Worm (Caenorhabditis elegans) whole organism, mixed stage, embryonic: ENCODE measurements around the gene aaim-1.

Experiments
- M03D4.4 ChIP-seq: sonication (generic microtip); optimal IDR thresholded peaks from 2 replicates; lab custom pipeline; 2017; ENCODE audit warnings: mild to moderate bottlenecking, missing genetic modification characterization, missing compliant biosample characterization
- bed-3 ChIP-seq: fragments of 200-800 bp; sonication (Bioruptor generic); optimal IDR thresholded peaks from 3 replicates; lab custom pipeline; 2018; ENCODE audit warnings: mild to moderate bottlenecking, missing genetic modification characterization, moderate library complexity, missing compliant biosample characterization
- blmp-1 ChIP-seq: fragments of 150-350 bp; optimal IDR thresholded peaks from 2 replicates; lab custom pipeline; 2014; ENCODE audit warnings: missing biosample characterization, missing genetic modification characterization
- ceh-39 ChIP-seq: fragments of 150-350 bp; optimal IDR thresholded peaks from 2 replicates; lab custom pipeline; 2014; ENCODE audit warnings: missing biosample characterization, missing genetic modification characterization
- ceh-43 ChIP-seq: fragments of 200-800 bp; sonication (Bioruptor generic); optimal IDR thresholded peaks from 2 replicates; lab custom pipeline; 2018; ENCODE audit warnings: mild to moderate bottlenecking, missing genetic modification characterization, moderate library complexity, missing compliant biosample characterization
- ceh-83 ChIP-seq: fragments of 200-800 bp; sonication (Bioruptor generic); optimal IDR thresholded peaks from 2 replicates; lab custom pipeline; 2018; ENCODE audit warnings: mild to moderate bottlenecking, missing genetic modification characterization, missing compliant biosample characterization
- ces-1 ChIP-seq: fragments of 150-350 bp; optimal IDR thresholded peaks from 2 replicates; lab custom pipeline; 2014; ENCODE audit warnings: missing biosample characterization, missing genetic modification reagents, missing genetic modification characterization
- cnd-1 ChIP-seq: fragments of 200-800 bp; sonication (Bioruptor generic); optimal IDR thresholded peaks from 2 replicates; lab custom pipeline; 2018; ENCODE audit warnings: mild to moderate bottlenecking, missing genetic modification characterization, missing compliant biosample characterization
- drap-1 ChIP-seq: fragments of 200-800 bp; sonication (Bioruptor generic); optimal IDR thresholded peaks from 3 replicates; lab custom pipeline; 2018; ENCODE audit warnings: mild to moderate bottlenecking, missing genetic modification characterization, missing compliant biosample characterization
- elt-1 ChIP-seq: sonication (generic microtip); optimal IDR thresholded peaks from 2 replicates; lab custom pipeline; 2017; ENCODE audit warnings: missing genetic modification characterization, mild to moderate bottlenecking, missing compliant biosample characterization, antibody characterized with exemption, moderate library complexity, borderline replicate concordance; ENCODE audit not compliant: insufficient read depth
- elt-3 ChIP-seq: fragments of 150-350 bp; optimal IDR thresholded peaks from 2 replicates; lab custom pipeline; 2014; ENCODE audit warnings: missing biosample characterization, missing genetic modification characterization
- flh-1 ChIP-seq: fragments of 200-800 bp; sonication (Bioruptor generic); optimal IDR thresholded peaks from 2 replicates; lab custom pipeline; 2018; ENCODE audit warnings: mild to moderate bottlenecking, missing genetic modification characterization, moderate library complexity, missing compliant biosample characterization
- ham-2 ChIP-seq: fragments of 200-800 bp; sonication (Bioruptor generic); optimal IDR thresholded peaks from 2 replicates; lab custom pipeline; 2018; ENCODE audit warnings: mild to moderate bottlenecking, missing genetic modification characterization, missing compliant biosample characterization
- hlh-1 ChIP-seq: fragments of 150-350 bp; optimal IDR thresholded peaks from 2 replicates; lab custom pipeline; 2014; ENCODE audit warnings: missing biosample characterization, missing genetic modification reagents, missing genetic modification characterization
- lin-13 ChIP-seq: fragments of 150-350 bp; optimal IDR thresholded peaks from 2 replicates; lab custom pipeline; 2014; ENCODE audit warnings: missing biosample characterization, missing genetic modification characterization
- lin-32 ChIP-seq: fragments of 200-800 bp; sonication (Bioruptor generic); optimal IDR thresholded peaks from 2 replicates; lab custom pipeline; 2018; ENCODE audit warnings: mild to moderate bottlenecking, missing genetic modification characterization, missing compliant biosample characterization
- lsy-2 ChIP-seq: fragments of 150-350 bp; optimal IDR thresholded peaks from 2 replicates; lab custom pipeline; 2014; ENCODE audit warnings: missing biosample characterization, missing genetic modification characterization
- mab-5 ChIP-seq: fragments of 150-350 bp; optimal IDR thresholded peaks from 2 replicates; lab custom pipeline; 2014; ENCODE audit warnings: missing biosample characterization, missing genetic modification characterization
- mep-1 ChIP-seq: fragments of 150-350 bp; optimal IDR thresholded peaks from 2 replicates; lab custom pipeline; 2017; ENCODE audit warnings: missing biosample characterization, missing genetic modification reagents, missing genetic modification characterization, inconsistent platforms
- mls-2 ChIP-seq: sonication (generic microtip); optimal IDR thresholded peaks from 2 replicates; lab custom pipeline; 2016; ENCODE audit warnings: mild to moderate bottlenecking, missing genetic modification characterization, moderate library complexity, missing compliant biosample characterization
- nhr-12 ChIP-seq: fragments of 150-350 bp; optimal IDR thresholded peaks from 2 replicates; lab custom pipeline; 2014; ENCODE audit warnings: missing biosample characterization, missing genetic modification characterization
- nhr-2 ChIP-seq: fragments of 150-350 bp; optimal IDR thresholded peaks from 2 replicates; lab custom pipeline; 2014; ENCODE audit warnings: missing biosample characterization, missing genetic modification characterization
- nhr-237 ChIP-seq: fragments of 150-350 bp; optimal IDR thresholded peaks from 2 replicates; lab custom pipeline; 2014; ENCODE audit warnings: missing biosample characterization, missing genetic modification characterization
- nhr-28 ChIP-seq: fragments of 150-350 bp; optimal IDR thresholded peaks from 2 replicates; lab custom pipeline; 2014; ENCODE audit warnings: missing biosample characterization, missing genetic modification characterization
- nhr-76 ChIP-seq: sonication (generic microtip); optimal IDR thresholded peaks from 2 replicates; lab custom pipeline; 2017; ENCODE audit warnings: missing biosample characterization, missing genetic modification characterization
- pha-4 ChIP-seq: fragments of 150-350 bp; optimal IDR thresholded peaks from 2 replicates; lab custom pipeline; 2018; ENCODE audit warnings: missing biosample characterization, missing genetic modification reagents, missing genetic modification characterization
- sem-2 ChIP-seq: fragments of 200-800 bp; sonication (Bioruptor generic); optimal IDR thresholded peaks from 2 replicates; lab custom pipeline; 2018; ENCODE audit warnings: mild to moderate bottlenecking, missing genetic modification characterization, missing compliant biosample characterization
- snpc-4 ChIP-seq: fragments of 150-350 bp; optimal IDR thresholded peaks from 2 replicates; lab custom pipeline; 2014; ENCODE audit warnings: missing biosample characterization, missing genetic modification characterization
- sptf-1 ChIP-seq: sonication (generic microtip); optimal IDR thresholded peaks from 2 replicates; lab custom pipeline; 2017; ENCODE audit warnings: mild to moderate bottlenecking, missing genetic modification characterization, moderate library complexity, missing compliant biosample characterization
- tbx-8 ChIP-seq: fragments of 200-800 bp; sonication (Bioruptor generic); optimal IDR thresholded peaks from 2 replicates; lab custom pipeline; 2018; ENCODE audit warnings: mild to moderate bottlenecking, missing genetic modification characterization, moderate library complexity, missing compliant biosample characterization
- unc-120 ChIP-seq: sonication (generic microtip); optimal IDR thresholded peaks from 2 replicates; lab custom pipeline; 2017; ENCODE audit warnings: missing genetic modification characterization, missing compliant biosample characterization; ENCODE audit not compliant: poor library complexity, severe bottlenecking
- unc-39 ChIP-seq: fragments of 150-350 bp; optimal IDR thresholded peaks from 2 replicates; lab custom pipeline; 2014; ENCODE audit warnings: missing biosample characterization, missing genetic modification characterization
- unc-62 ChIP-seq: fragments of 150-350 bp; optimal IDR thresholded peaks from 2 replicates; lab custom pipeline; 2014; ENCODE audit warnings: missing biosample characterization, missing genetic modification reagents, missing genetic modification characterization
- zip-8 ChIP-seq: fragments of 150-350 bp; optimal IDR thresholded peaks from 2 replicates; lab custom pipeline; 2014; ENCODE audit warnings: missing biosample characterization, missing genetic modification characterization
- ztf-11 ChIP-seq: fragments of 150-350 bp; optimal IDR thresholded peaks from 2 replicates; lab custom pipeline; 2014; ENCODE audit warnings: missing biosample characterization, missing genetic modification characterization

aaim-1 gene

DNA sequence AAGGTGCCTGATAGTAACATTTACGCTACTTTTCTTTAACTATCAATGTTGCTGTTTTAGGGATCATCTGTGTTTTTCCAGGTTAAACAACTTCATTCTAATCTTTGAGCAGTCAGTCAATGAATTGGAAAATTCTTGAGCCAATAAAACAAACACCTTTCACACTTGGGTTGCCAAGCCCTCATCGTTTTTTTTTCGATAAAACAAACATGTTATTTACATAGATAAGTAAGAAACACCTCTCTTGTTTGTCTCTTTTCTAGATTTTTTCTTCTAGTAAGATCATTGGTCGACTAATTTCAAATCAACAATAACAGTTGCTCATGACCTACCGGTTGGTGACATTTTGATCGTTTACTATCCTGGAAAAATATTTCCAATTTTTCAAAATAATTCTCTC lies 39.7 kb upstream of the aaim-1 start:
- no peak for TF ChIP-seq unc-39 (tag; lab: Kevin White, UChicago)
- no peak for TF ChIP-seq ces-1 (GFP tag; lab: Kevin White, UChicago)
- no peak for TF ChIP-seq mab-5 (tag; lab: Kevin White, UChicago)
- no peak for TF ChIP-seq M03D4.4 (tag; lab: Kevin White, UChicago)
- TF ChIP-seq nhr-76: no peak
- TF ChIP-seq sem-2 (GFP tag; lab: Kevin White, UChicago): no peak
- TF ChIP-seq blmp-1: no peak
- TF ChIP-seq nhr-12 (tag; lab: Kevin White, UChicago): no peak
- no peak for TF ChIP-seq ceh-39 (tag; lab: Kevin White, UChicago)
- no peak for TF ChIP-seq ceh-43 (GFP tag; lab: Kevin White, UChicago)
- TF ChIP-seq nhr-237: no peak
- no peak for TF ChIP-seq hlh-1 (tag; lab: Kevin White, UChicago)
- TF ChIP-seq ham-2 (GFP tag; lab: Kevin White, UChicago): no peak
- no peak for TF ChIP-seq mep-1 (tag; lab: Kevin White, UChicago)
- TF ChIP-seq lin-32 (GFP tag; lab: Kevin White, UChicago): no peak
- no peak for TF ChIP-seq nhr-2 (tag; lab: Kevin White, UChicago)
- TF ChIP-seq bed-3 (GFP tag; lab: Kevin White, UChicago): no peak
- TF ChIP-seq nhr-28 (tag; lab: Kevin White, UChicago): no peak
- TF ChIP-seq tbx-8 (GFP tag; lab: Kevin White, UChicago): no peak
- TF ChIP-seq elt-3 (tag; lab: Kevin White, UChicago): no peak

DNA sequence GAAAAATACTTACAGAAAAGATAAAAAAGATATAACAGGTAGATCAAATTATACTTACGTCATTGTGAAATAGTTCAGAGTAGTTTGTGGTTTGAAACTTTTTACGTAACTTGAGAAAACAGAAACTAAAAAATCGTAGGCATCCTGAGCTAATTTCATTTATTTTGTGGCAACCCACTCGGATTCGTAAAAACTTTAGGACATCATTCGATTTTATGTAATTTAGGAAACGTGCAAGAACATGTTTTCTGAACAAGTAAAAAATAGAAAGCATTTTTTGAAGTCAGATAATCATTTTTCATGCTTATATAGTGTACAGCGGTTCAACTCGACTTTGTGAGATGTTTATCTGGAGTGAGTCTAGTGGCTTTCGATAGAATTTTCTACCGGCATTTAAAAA lies 36.5 kb upstream of the aaim-1 start, which contains the start of gene hic-1:
Gene hic-1, minus strand, starts transcription at position 101 of the 400 bp plus-strand sequence.
- TF ChIP-seq zip-8 (tag; lab: Kevin White, UChicago) (no peak), unc-62 (no peak), ceh-83 (no peak), pha-4 (no peak), ceh-39 (tag; lab: Kevin White, UChicago) (no peak), mab-5 (tag; lab: Kevin White, UChicago) (no peak), unc-39 (tag; lab: Kevin White, UChicago) (no peak), snpc-4 (tag; lab: Kevin White, UChicago) (no peak), ceh-43 (GFP tag; lab: Kevin White, UChicago) (no peak), nhr-12 (tag; lab: Kevin White, UChicago) (no peak), elt-3 (tag; lab: Kevin White, UChicago) (no peak), blmp-1 (no peak), sem-2 (GFP tag; lab: Kevin White, UChicago) (no peak), ces-1 (GFP tag; lab: Kevin White, UChicago) (no peak), tbx-8 (GFP tag; lab: Kevin White, UChicago) (no peak)

DNA sequence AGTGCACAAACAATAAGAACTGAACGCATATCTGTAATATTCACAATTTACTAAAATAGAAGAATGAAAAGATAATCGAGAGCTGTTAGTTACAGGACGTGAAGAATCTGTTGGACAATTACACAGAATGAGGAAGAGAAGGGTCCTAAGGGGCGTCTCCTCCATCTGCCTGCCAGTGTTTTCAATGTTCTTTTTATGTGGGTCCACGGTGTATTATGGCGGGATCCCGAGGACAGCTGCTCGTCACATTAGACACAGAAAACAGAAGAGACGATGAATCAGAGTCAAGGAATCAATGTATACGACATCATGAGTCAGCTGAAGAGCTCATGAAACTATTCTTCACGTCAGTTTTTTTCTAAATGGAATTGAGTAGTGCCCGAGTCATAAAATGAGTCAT lies 34.9 kb upstream of the aaim-1 start, which contains the start of gene ttr-6:
Gene ttr-6, minus strand, starts transcription at position 33 of the 400 bp plus-strand sequence.
- no peak for TF ChIP-seq elt-3 (tag; lab: Kevin White, UChicago)
- TF ChIP-seq unc-120: peak; percentile 68
- no peak for TF ChIP-seq elt-1 (tag; lab: Kevin White, UChicago)
- no peak for TF ChIP-seq lin-13 (tag; lab: Kevin White, UChicago)
- TF ChIP-seq sem-2 (GFP tag; lab: Kevin White, UChicago): no peak
- peak; percentile 56 for TF ChIP-seq unc-62
- no peak for TF ChIP-seq snpc-4 (tag; lab: Kevin White, UChicago)
- peak; percentile 97 for TF ChIP-seq hlh-1 (tag; lab: Kevin White, UChicago)
- TF ChIP-seq ztf-11: no peak
- TF ChIP-seq zip-8 (tag; lab: Kevin White, UChicago): no peak
- no peak for TF ChIP-seq tbx-8 (GFP tag; lab: Kevin White, UChicago)

DNA sequence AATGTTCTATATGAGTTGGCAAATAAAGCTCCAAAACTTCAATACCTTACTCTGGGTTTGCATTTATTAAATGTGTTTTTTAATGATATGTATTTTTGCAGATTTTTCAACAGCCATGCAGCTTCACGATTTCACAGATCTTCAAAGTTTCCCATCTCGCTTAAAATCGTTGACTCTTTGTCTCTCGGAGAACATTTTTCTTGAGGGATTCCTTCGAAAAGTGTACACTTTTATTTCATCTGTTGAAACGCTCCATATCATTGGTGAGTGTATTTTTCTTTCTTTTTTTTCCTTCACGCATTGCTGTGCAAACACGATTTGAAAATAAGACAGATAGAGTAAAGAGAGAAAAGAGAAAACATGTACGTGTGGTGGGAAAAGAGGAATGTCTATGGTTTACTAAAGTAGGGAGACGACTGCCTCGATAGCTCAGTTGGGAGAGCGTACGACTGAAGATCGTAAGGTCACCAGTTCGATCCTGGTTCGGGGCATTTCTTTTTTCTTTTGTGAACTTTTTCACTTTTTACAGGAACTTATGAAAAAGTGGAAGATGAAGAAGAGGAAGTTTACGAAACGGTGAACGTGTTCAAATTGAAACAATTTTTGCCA lies 31.1 kb upstream of the aaim-1 start:
- TF ChIP-seq flh-1 (peak; percentile 57), elt-3 (tag; lab: Kevin White, UChicago) (no peak), ham-2 (GFP tag; lab: Kevin White, UChicago) (peak; percentile 76), sptf-1 (peak; percentile 94), lin-13 (tag; lab: Kevin White, UChicago) (no peak), unc-39 (tag; lab: Kevin White, UChicago) (peak; percentile 19), M03D4.4 (tag; lab: Kevin White, UChicago) (no peak), sem-2 (GFP tag; lab: Kevin White, UChicago) (peak; percentile 78), snpc-4 (tag; lab: Kevin White, UChicago) (no peak), nhr-237 (peak; percentile 43), drap-1 (GFP tag; lab: Kevin White, UChicago) (peak; percentile 91), lin-32 (GFP tag; lab: Kevin White, UChicago) (peak; percentile 80), ceh-83 (peak; percentile 93), blmp-1 (peak; percentile 17), hlh-1 (tag; lab: Kevin White, UChicago) (peak; percentile 55), ceh-39 (tag; lab: Kevin White, UChicago) (peak; percentile 13), lsy-2 (tag; lab: Kevin White, UChicago) (peak; percentile 28), unc-120 (peak; percentile 87), ces-1 (GFP tag; lab: Kevin White, UChicago) (peak; percentile 52), elt-1 (tag; lab: Kevin White, UChicago) (no peak), tbx-8 (GFP tag; lab: Kevin White, UChicago) (peak; percentile 76), ceh-43 (GFP tag; lab: Kevin White, UChicago) (peak; percentile 74), cnd-1 (peak; percentile 86), unc-62 (peak; percentile 54), zip-8 (tag; lab: Kevin White, UChicago) (no peak), nhr-12 (tag; lab: Kevin White, UChicago) (no peak), mab-5 (tag; lab: Kevin White, UChicago) (no peak), mep-1 (tag; lab: Kevin White, UChicago) (peak; percentile 43), nhr-2 (tag; lab: Kevin White, UChicago) (no peak), mls-2 (peak; percentile 95), ztf-11 (no peak), nhr-28 (tag; lab: Kevin White, UChicago) (peak; percentile 43), bed-3 (GFP tag; lab: Kevin White, UChicago) (peak; percentile 84), pha-4 (peak; percentile 12), nhr-76 (no peak)
